Worm (Caenorhabditis elegans) whole organism, L2 larva: ENCODE measurements around the gene cut-2.

ENCODE experiments used
- C34F6.9 ChIP-seq: fragments of 150-350 bp; optimal IDR thresholded peaks from 2 replicates; lab custom pipeline; 2014; ENCODE audit warnings: missing biosample characterization, missing genetic modification characterization
- R02D3.7 ChIP-seq: fragments of 150-350 bp; optimal IDR thresholded peaks from 2 replicates; lab custom pipeline; 2014; ENCODE audit warnings: missing biosample characterization, missing genetic modification characterization
- ceh-82 ChIP-seq: fragments of 150-350 bp; optimal IDR thresholded peaks from 2 replicates; lab custom pipeline; 2014; ENCODE audit warnings: missing biosample characterization, missing genetic modification characterization
- egl-27 ChIP-seq: sonication (generic microtip); optimal IDR thresholded peaks from 3 replicates; lab custom pipeline; 2017; ENCODE audit warnings: missing biosample characterization, missing genetic modification reagents, missing genetic modification characterization
- lsy-2 ChIP-seq, 2 experiments: fragments of 150-350 bp in 1 of 2; sonication (generic microtip) in 1 of 2; optimal IDR thresholded peaks; 2 replicates each; lab custom pipeline; 2014 to 2017; ENCODE audit warnings: missing biosample characterization in 2 of 2, missing genetic modification characterization in 2 of 2
- mab-5 ChIP-seq: fragments of 150-350 bp; optimal IDR thresholded peaks from 2 replicates; lab custom pipeline; 2014; ENCODE audit warnings: missing biosample characterization, missing genetic modification characterization
- nhr-11 ChIP-seq: fragments of 150-350 bp; optimal IDR thresholded peaks from 2 replicates; lab custom pipeline; 2014; ENCODE audit warnings: missing biosample characterization, missing genetic modification characterization
- nhr-6 ChIP-seq: fragments of 150-350 bp; optimal IDR thresholded peaks from 2 replicates; lab custom pipeline; 2014; ENCODE audit warnings: missing biosample characterization, missing genetic modification characterization
- sem-4 ChIP-seq: fragments of 150-350 bp; optimal IDR thresholded peaks from 2 replicates; lab custom pipeline; 2014; ENCODE audit warnings: missing biosample characterization, missing genetic modification reagents, missing genetic modification characterization
- skn-1 ChIP-seq: sonication (generic microtip); optimal IDR thresholded peaks from 2 replicates; lab custom pipeline; 2017; ENCODE audit warnings: missing biosample characterization, missing genetic modification characterization
- unc-39 ChIP-seq: fragments of 150-350 bp; optimal IDR thresholded peaks from 2 replicates; lab custom pipeline; 2014; ENCODE audit warnings: missing biosample characterization, missing genetic modification characterization
- zag-1 ChIP-seq: fragments of 150-350 bp; optimal IDR thresholded peaks from 2 replicates; lab custom pipeline; 2014; ENCODE audit warnings: missing biosample characterization, missing genetic modification characterization
- ztf-11 ChIP-seq: sonication (generic microtip); optimal IDR thresholded peaks from 2 replicates; lab custom pipeline; 2017; ENCODE audit warnings: missing biosample characterization, missing genetic modification characterization
- ztf-4 ChIP-seq: fragments of 150-350 bp; optimal IDR thresholded peaks from 2 replicates; lab custom pipeline; 2014; ENCODE audit warnings: missing biosample characterization, missing genetic modification characterization

DNA sequence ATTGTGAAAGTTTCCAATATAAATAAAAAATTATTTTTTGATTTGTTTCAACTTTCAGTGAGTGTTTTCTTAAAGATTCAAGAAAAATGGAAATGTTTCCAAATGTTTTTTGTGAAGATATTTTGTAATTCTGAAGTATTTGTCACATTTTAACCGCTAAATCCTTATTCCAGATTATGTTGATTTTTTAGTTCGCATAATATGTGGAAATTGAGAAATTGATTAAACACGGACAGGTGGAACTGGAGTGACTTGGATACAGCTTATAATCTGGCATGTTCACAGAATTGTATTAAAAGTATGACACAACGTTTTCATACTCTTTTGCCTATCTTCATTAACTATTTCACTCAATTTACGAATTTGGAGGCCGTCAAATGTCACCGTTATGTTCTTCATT, 40.7 kb downstream of the cut-2 start, which contains the start of gene lurp-3:
- no peak for TF ChIP-seq sem-4 (tag; lab: Kevin White, UChicago)
- TF ChIP-seq C34F6.9 (tag; lab: Kevin White, UChicago), result no peak
- TF ChIP-seq skn-1 (tag; lab: Kevin White, UChicago), result no peak
- no peak for TF ChIP-seq nhr-11 (tag; lab: Kevin White, UChicago)
- no peak for TF ChIP-seq mab-5
- no peak for TF ChIP-seq ztf-11 (tag; lab: Kevin White, UChicago)
- no peak for TF ChIP-seq R02D3.7
- TF ChIP-seq lsy-2 (tag; optimal IDR thresholded peaks at IDR 0.05; lab: Kevin White, UChicago), result no peak
- TF ChIP-seq egl-27, result no peak
- no peak for TF ChIP-seq nhr-6 (tag; lab: Kevin White, UChicago)
- no peak for TF ChIP-seq zag-1 (tag; lab: Kevin White, UChicago)
- TF ChIP-seq ztf-4, result no peak
- no peak for TF ChIP-seq ceh-82 (tag; lab: Kevin White, UChicago)
- TF ChIP-seq unc-39 (tag; lab: Kevin White, UChicago), result no peak
